Worm (Caenorhabditis elegans) whole organism, late embryonic: ENCODE results near the gene F11D11.21.

Experiments
- C38D4.7 ChIP-seq: fragments of 200-800 bp; sonication (Bioruptor generic); optimal IDR thresholded peaks from 2 replicates; lab custom pipeline; 2018; ENCODE audit warnings: mild to moderate bottlenecking, missing genetic modification characterization, moderate library complexity, missing compliant biosample characterization
- F13H6.1 ChIP-seq: sonication (generic microtip); optimal IDR thresholded peaks from 2 replicates; lab custom pipeline; 2016; ENCODE audit warnings: missing genetic modification characterization, missing compliant biosample characterization
- K02D7.2 ChIP-seq: sonication (generic microtip); optimal IDR thresholded peaks from 2 replicates; lab custom pipeline; 2017; ENCODE audit warnings: mild to moderate bottlenecking, missing genetic modification characterization, missing compliant biosample characterization
- K09A11.1 ChIP-seq: sonication (generic microtip); optimal IDR thresholded peaks from 2 replicates; lab custom pipeline; 2017; ENCODE audit warnings: antibody characterized with exemption, mild to moderate bottlenecking, missing genetic modification characterization, missing compliant biosample characterization; ENCODE audit not compliant: insufficient read depth
- T23F11.4 ChIP-seq: fragments of 200-800 bp; sonication (Bioruptor generic); optimal IDR thresholded peaks from 2 replicates; lab custom pipeline; 2018; ENCODE audit warnings: mild to moderate bottlenecking, missing genetic modification characterization, missing compliant biosample characterization
- ahr-1 ChIP-seq: sonication (generic microtip); optimal IDR thresholded peaks from 2 replicates; lab custom pipeline; 2016; ENCODE audit warnings: missing genetic modification characterization, missing compliant biosample characterization
- ceh-14 ChIP-seq: sonication (generic microtip); optimal IDR thresholded peaks from 2 replicates; lab custom pipeline; 2016; ENCODE audit warnings: missing genotype, missing genetic modification characterization, missing compliant biosample characterization
- ceh-18 ChIP-seq: sonication (generic microtip); optimal IDR thresholded peaks from 2 replicates; lab custom pipeline; 2016; ENCODE audit warnings: missing genetic modification characterization, missing compliant biosample characterization
- ceh-19 ChIP-seq: fragments of 200-800 bp; sonication (Bioruptor generic); optimal IDR thresholded peaks from 2 replicates; lab custom pipeline; 2018; ENCODE audit warnings: mild to moderate bottlenecking, missing genetic modification characterization, missing compliant biosample characterization
- ceh-2 ChIP-seq: sonication (generic microtip); optimal IDR thresholded peaks from 2 replicates; lab custom pipeline; 2016; ENCODE audit warnings: missing genotype, missing genetic modification characterization, missing compliant biosample characterization
- ceh-22 ChIP-seq: sonication (generic microtip); optimal IDR thresholded peaks from 2 replicates; lab custom pipeline; 2017; ENCODE audit warnings: missing biosample characterization, missing genetic modification characterization
- ceh-24 ChIP-seq: sonication (generic microtip); optimal IDR thresholded peaks from 2 replicates; lab custom pipeline; 2016; ENCODE audit warnings: mild to moderate bottlenecking, missing genetic modification characterization, missing compliant biosample characterization
- ceh-30 ChIP-seq: fragments of 150-350 bp; optimal IDR thresholded peaks from 2 replicates; lab custom pipeline; 2014; ENCODE audit warnings: missing biosample characterization, missing genetic modification characterization
- ceh-31 ChIP-seq: sonication (generic microtip); optimal IDR thresholded peaks from 2 replicates; lab custom pipeline; 2016; ENCODE audit warnings: missing genetic modification characterization, missing compliant biosample characterization
- ceh-34 ChIP-seq: sonication (generic microtip); optimal IDR thresholded peaks from 2 replicates; lab custom pipeline; 2016; ENCODE audit warnings: mild to moderate bottlenecking, missing genetic modification characterization, missing compliant biosample characterization
- ceh-6 ChIP-seq: fragments of 200-800 bp; sonication (Bioruptor generic); optimal IDR thresholded peaks from 2 replicates; lab custom pipeline; 2018; ENCODE audit warnings: mild to moderate bottlenecking, missing genetic modification characterization, missing compliant biosample characterization
- ceh-9 ChIP-seq: sonication (generic microtip); optimal IDR thresholded peaks from 2 replicates; lab custom pipeline; 2016; ENCODE audit warnings: mild to moderate bottlenecking, missing genetic modification characterization, inconsistent platforms, missing compliant biosample characterization
- dve-1 ChIP-seq: sonication (generic microtip); optimal IDR thresholded peaks from 2 replicates; lab custom pipeline; 2017; ENCODE audit warnings: antibody characterized with exemption, mild to moderate bottlenecking, missing genetic modification characterization, missing compliant biosample characterization
- elt-2 ChIP-seq: sonication (generic microtip); optimal IDR thresholded peaks from 2 replicates; lab custom pipeline; 2016; ENCODE audit warnings: missing genetic modification reagents, missing genetic modification characterization, missing compliant biosample characterization
- elt-4 ChIP-seq: sonication (generic microtip); optimal IDR thresholded peaks from 2 replicates; lab custom pipeline; 2016; ENCODE audit warnings: missing genetic modification characterization, missing compliant biosample characterization
- ets-4 ChIP-seq: sonication (generic microtip); optimal IDR thresholded peaks from 2 replicates; lab custom pipeline; 2016; ENCODE audit warnings: missing genetic modification characterization, missing compliant biosample characterization
- eyg-1 ChIP-seq: sonication (generic microtip); optimal IDR thresholded peaks from 2 replicates; lab custom pipeline; 2016; ENCODE audit warnings: missing genotype, missing genetic modification characterization, missing compliant biosample characterization
- fax-1 ChIP-seq: sonication (generic microtip); optimal IDR thresholded peaks from 2 replicates; lab custom pipeline; 2016; ENCODE audit warnings: missing genotype, missing genetic modification characterization, missing compliant biosample characterization
- fkh-10 ChIP-seq: fragments of 150-350 bp; optimal IDR thresholded peaks from 2 replicates; lab custom pipeline; 2014; ENCODE audit warnings: missing biosample characterization, missing genetic modification reagents, missing genetic modification characterization
- fkh-6 ChIP-seq: sonication (generic microtip); optimal IDR thresholded peaks from 2 replicates; lab custom pipeline; 2016; ENCODE audit warnings: missing genetic modification characterization, missing compliant biosample characterization
- gmeb-2 ChIP-seq: sonication (generic microtip); optimal IDR thresholded peaks from 2 replicates; lab custom pipeline; 2016; ENCODE audit warnings: missing genetic modification characterization, inconsistent platforms, missing compliant biosample characterization
- hlh-15 ChIP-seq: sonication (generic microtip); optimal IDR thresholded peaks from 2 replicates; lab custom pipeline; 2016; ENCODE audit warnings: missing genetic modification characterization, missing compliant biosample characterization
- hlh-30 ChIP-seq: sonication (generic microtip); optimal IDR thresholded peaks from 2 replicates; lab custom pipeline; 2017; ENCODE audit warnings: antibody characterized with exemption, missing genetic modification characterization, missing compliant biosample characterization; ENCODE audit not compliant: insufficient read depth
- lim-6 ChIP-seq: sonication (generic microtip); optimal IDR thresholded peaks from 2 replicates; lab custom pipeline; 2016; ENCODE audit warnings: missing genetic modification characterization, missing compliant biosample characterization
- lin-11 ChIP-seq: fragments of 200-800 bp; sonication (Bioruptor generic); optimal IDR thresholded peaks from 2 replicates; lab custom pipeline; 2018; ENCODE audit warnings: mild to moderate bottlenecking, missing genetic modification characterization, missing compliant biosample characterization
- madf-2 ChIP-seq: sonication (generic microtip); optimal IDR thresholded peaks from 2 replicates; lab custom pipeline; 2017; ENCODE audit warnings: missing genetic modification characterization, missing compliant biosample characterization
- mec-3 ChIP-seq: sonication (generic microtip); optimal IDR thresholded peaks from 2 replicates; lab custom pipeline; 2016; ENCODE audit warnings: borderline replicate concordance, missing genetic modification characterization, missing compliant biosample characterization
- nhr-11 ChIP-seq: fragments of 150-350 bp; optimal IDR thresholded peaks from 2 replicates; lab custom pipeline; 2014; ENCODE audit warnings: missing biosample characterization, missing genetic modification characterization
- nhr-232 ChIP-seq: sonication (generic microtip); optimal IDR thresholded peaks from 2 replicates; lab custom pipeline; 2016; ENCODE audit warnings: missing genetic modification characterization, missing compliant biosample characterization
- npax-4 ChIP-seq: sonication (generic microtip); optimal IDR thresholded peaks from 2 replicates; lab custom pipeline; 2016; ENCODE audit warnings: missing genetic modification characterization, missing compliant biosample characterization
- odd-2 ChIP-seq: sonication (generic microtip); optimal IDR thresholded peaks from 2 replicates; lab custom pipeline; 2017; ENCODE audit warnings: antibody characterized with exemption, mild to moderate bottlenecking, missing genetic modification characterization, missing compliant biosample characterization
- pax-1 ChIP-seq: fragments of 150-350 bp; optimal IDR thresholded peaks from 2 replicates; lab custom pipeline; 2014; ENCODE audit warnings: missing biosample characterization, missing genetic modification characterization
- pha-2 ChIP-seq: sonication (generic microtip); optimal IDR thresholded peaks from 2 replicates; lab custom pipeline; 2017; ENCODE audit warnings: mild to moderate bottlenecking, missing genetic modification characterization, missing compliant biosample characterization
- pha-4 ChIP-seq: fragments of 150-350 bp; optimal IDR thresholded peaks from 2 replicates; lab custom pipeline; 2018; ENCODE audit warnings: missing biosample characterization, missing genetic modification reagents, missing genetic modification characterization
- pqm-1 ChIP-seq: sonication (generic microtip); optimal IDR thresholded peaks from 2 replicates; lab custom pipeline; 2016; ENCODE audit warnings: missing genetic modification characterization, missing compliant biosample characterization
- pros-1 ChIP-seq: fragments of 150-350 bp; optimal IDR thresholded peaks from 2 replicates; lab custom pipeline; 2014; ENCODE audit warnings: missing biosample characterization, missing genetic modification reagents, missing genetic modification characterization
- ref-2 ChIP-seq: sonication (generic microtip); optimal IDR thresholded peaks from 2 replicates; lab custom pipeline; 2016; ENCODE audit warnings: missing genetic modification characterization, missing compliant biosample characterization
- rnt-1 ChIP-seq: sonication (generic microtip); optimal IDR thresholded peaks from 2 replicates; lab custom pipeline; 2016; ENCODE audit warnings: missing genetic modification characterization, missing compliant biosample characterization
- sdc-2 ChIP-seq: sonication (generic microtip); optimal IDR thresholded peaks from 2 replicates; lab custom pipeline; 2016; ENCODE audit warnings: missing genotype, missing genetic modification characterization, missing compliant biosample characterization
- tbx-2 ChIP-seq: sonication (generic microtip); optimal IDR thresholded peaks from 2 replicates; lab custom pipeline; 2016; ENCODE audit warnings: missing genetic modification characterization, missing compliant biosample characterization
- tbx-7 ChIP-seq: sonication (generic microtip); optimal IDR thresholded peaks from 2 replicates; lab custom pipeline; 2016; ENCODE audit warnings: missing genotype, missing genetic modification characterization, missing compliant biosample characterization
- unc-3 ChIP-seq, 2 experiments: fragments of 200-800 bp in 1 of 2; sonication (Bioruptor generic) in 1 of 2; sonication (generic microtip) in 1 of 2; conservative IDR thresholded peaks in 1 of 2; optimal IDR thresholded peaks in 1 of 2; 2 replicates each; pipeline versions ENCODE4 v1.3.6 to Lab custom; 2016 to 2022; ENCODE audit warnings: missing compliant biosample characterization in 2 of 2, missing genetic modification characterization in 2 of 2, missing genetic modification reagents in 1 of 2
- unc-42 ChIP-seq: sonication (generic microtip); optimal IDR thresholded peaks from 2 replicates; lab custom pipeline; 2016; ENCODE audit warnings: missing genotype, missing genetic modification characterization, missing compliant biosample characterization
- unc-86 ChIP-seq: sonication (generic microtip); optimal IDR thresholded peaks from 2 replicates; lab custom pipeline; 2016; ENCODE audit warnings: missing genetic modification characterization, missing compliant biosample characterization
- zip-5 ChIP-seq: sonication (generic microtip); optimal IDR thresholded peaks from 2 replicates; lab custom pipeline; 2016; ENCODE audit warnings: missing genetic modification characterization, missing compliant biosample characterization
- ztf-16 ChIP-seq: sonication (generic microtip); optimal IDR thresholded peaks from 2 replicates; lab custom pipeline; 2017; ENCODE audit warnings: missing genetic modification characterization, missing compliant biosample characterization

F11D11.21 gene

ce11 chrV:18711362-18711761 is 39.0 kb downstream of the F11D11.21 start:
- TF ChIP-seq pha-2 = no peak
- no peak for TF ChIP-seq fkh-6 (tag; lab: Kevin White, UChicago)
- TF ChIP-seq hlh-15 (tag; lab: Kevin White, UChicago) = no peak
- no peak for TF ChIP-seq ref-2
- no peak for TF ChIP-seq lin-11
- no peak for TF ChIP-seq ceh-24 (tag; lab: Kevin White, UChicago)
- TF ChIP-seq fkh-10 (GFP tag; lab: Kevin White, UChicago) = no peak
- TF ChIP-seq ceh-30 = no peak
- no peak for TF ChIP-seq ahr-1
- no peak for TF ChIP-seq ets-4
- no peak for TF ChIP-seq ceh-31 (tag; lab: Kevin White, UChicago)
- no peak for TF ChIP-seq elt-4
- TF ChIP-seq ceh-14 (tag; lab: Kevin White, UChicago) = no peak
- TF ChIP-seq pros-1 (tag; lab: Kevin White, UChicago) = no peak
- no peak for TF ChIP-seq unc-3 (GFP tag; conservative IDR thresholded peaks at IDR 0.05; lab: Robert Waterston, UW)
- no peak for TF ChIP-seq unc-3 (tag; optimal IDR thresholded peaks at IDR 0.05; lab: Kevin White, UChicago)
- TF ChIP-seq tbx-7 (tag; lab: Kevin White, UChicago) = no peak
- no peak for TF ChIP-seq ceh-34 (tag; lab: Kevin White, UChicago)
- no peak for TF ChIP-seq unc-86 (tag; lab: Kevin White, UChicago)

DNA sequence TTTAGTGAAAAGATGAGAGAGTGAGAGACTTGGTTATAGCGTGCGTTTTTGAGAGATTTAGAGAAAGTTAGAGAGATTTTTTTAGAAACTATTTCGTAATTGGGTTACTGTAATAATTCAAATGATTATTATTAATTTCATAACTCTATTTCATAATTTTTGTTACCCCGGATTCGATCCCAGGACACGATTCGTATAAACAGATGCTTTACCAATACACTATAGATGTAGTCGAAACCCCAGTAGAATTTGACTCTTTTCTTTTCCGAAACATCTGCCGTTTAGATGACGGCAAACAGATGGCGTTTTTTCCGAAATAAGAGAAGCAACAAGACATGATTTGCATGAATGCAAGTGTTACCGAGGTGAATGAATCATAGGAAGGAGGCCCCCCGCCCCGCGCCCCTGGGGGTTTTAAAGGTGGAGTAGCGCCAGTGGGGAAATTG is 40.3 kb downstream of the F11D11.21 start:
- no peak for TF ChIP-seq pha-4 (tag; lab: Kevin White, UChicago)
- TF ChIP-seq dve-1 = no peak
- TF ChIP-seq tbx-7 (tag; lab: Kevin White, UChicago) = no peak
- TF ChIP-seq pha-2 = no peak
- no peak for TF ChIP-seq nhr-11 (tag; lab: Kevin White, UChicago)
- no peak for TF ChIP-seq ceh-22
- no peak for TF ChIP-seq ahr-1
- no peak for TF ChIP-seq T23F11.4 (GFP tag; lab: Kevin White, UChicago)
- no peak for TF ChIP-seq lim-6 (tag; lab: Kevin White, UChicago)
- no peak for TF ChIP-seq gmeb-2
- TF ChIP-seq ceh-6 (GFP tag; lab: Kevin White, UChicago) = no peak
- no peak for TF ChIP-seq mec-3
- TF ChIP-seq sdc-2 (tag; lab: Kevin White, UChicago) = no peak
- no peak for TF ChIP-seq ceh-2
- no peak for TF ChIP-seq ztf-16 (tag; lab: Kevin White, UChicago)
- TF ChIP-seq elt-2 (tag; lab: Kevin White, UChicago) = no peak
- TF ChIP-seq odd-2 (tag; lab: Kevin White, UChicago) = no peak
- TF ChIP-seq ceh-19 (GFP tag; lab: Kevin White, UChicago) = peak; percentile 12
- no peak for TF ChIP-seq unc-42 (tag; lab: Kevin White, UChicago)
- no peak for TF ChIP-seq C38D4.7
- TF ChIP-seq K02D7.2 = no peak
- TF ChIP-seq zip-5 = peak; percentile 14
- TF ChIP-seq F13H6.1 (tag; lab: Kevin White, UChicago) = no peak
- no peak for TF ChIP-seq pax-1 (tag; lab: Kevin White, UChicago)
- TF ChIP-seq nhr-232 (tag; lab: Kevin White, UChicago) = no peak
- TF ChIP-seq lin-11 = no peak
- TF ChIP-seq ceh-24 (tag; lab: Kevin White, UChicago) = no peak
- TF ChIP-seq hlh-30 (tag; lab: Kevin White, UChicago) = no peak
- no peak for TF ChIP-seq ceh-14 (tag; lab: Kevin White, UChicago)
- TF ChIP-seq ceh-18 (tag; lab: Kevin White, UChicago) = no peak
- no peak for TF ChIP-seq madf-2
- no peak for TF ChIP-seq npax-4 (tag; lab: Kevin White, UChicago)
- TF ChIP-seq K09A11.1 (tag; lab: Kevin White, UChicago) = peak; percentile 16
- peak; percentile 45 for TF ChIP-seq ref-2
- TF ChIP-seq pqm-1 (tag; lab: Kevin White, UChicago) = no peak
- no peak for TF ChIP-seq fax-1 (tag; lab: Kevin White, UChicago)
- no peak for TF ChIP-seq tbx-2 (tag; lab: Kevin White, UChicago)
- no peak for TF ChIP-seq hlh-15 (tag; lab: Kevin White, UChicago)
- TF ChIP-seq ceh-9 (tag; lab: Kevin White, UChicago) = no peak
- TF ChIP-seq rnt-1 (tag; lab: Kevin White, UChicago) = no peak
- TF ChIP-seq eyg-1 (tag; lab: Kevin White, UChicago) = no peak
- no peak for TF ChIP-seq pros-1 (tag; lab: Kevin White, UChicago)
- no peak for TF ChIP-seq elt-4
